Worm (Caenorhabditis elegans) whole organism, L3 larva: ENCODE results near the gene irld-42.

ENCODE experiments used
- egl-5 ChIP-seq: fragments of 150-350 bp; optimal IDR thresholded peaks from 2 replicates; lab custom pipeline; 2017; ENCODE audit warnings: missing biosample characterization, missing genetic modification reagents, missing genetic modification characterization, inconsistent platforms
- nhr-11 ChIP-seq: fragments of 150-350 bp; optimal IDR thresholded peaks from 2 replicates; lab custom pipeline; 2014; ENCODE audit warnings: missing biosample characterization, missing genetic modification characterization
- nhr-28 ChIP-seq: fragments of 150-350 bp; optimal IDR thresholded peaks from 2 replicates; lab custom pipeline; 2014; ENCODE audit warnings: missing biosample characterization, missing genetic modification characterization
- nhr-67 ChIP-seq: fragments of 150-350 bp; optimal IDR thresholded peaks from 2 replicates; lab custom pipeline; 2014; ENCODE audit warnings: missing biosample characterization, missing genetic modification characterization
- nhr-76 ChIP-seq: fragments of 150-350 bp; sonication (generic microtip); optimal IDR thresholded peaks from 5 replicates; lab custom pipeline; 2014; ENCODE audit warnings: missing biosample characterization, missing genetic modification characterization

Gene irld-42

DNA sequence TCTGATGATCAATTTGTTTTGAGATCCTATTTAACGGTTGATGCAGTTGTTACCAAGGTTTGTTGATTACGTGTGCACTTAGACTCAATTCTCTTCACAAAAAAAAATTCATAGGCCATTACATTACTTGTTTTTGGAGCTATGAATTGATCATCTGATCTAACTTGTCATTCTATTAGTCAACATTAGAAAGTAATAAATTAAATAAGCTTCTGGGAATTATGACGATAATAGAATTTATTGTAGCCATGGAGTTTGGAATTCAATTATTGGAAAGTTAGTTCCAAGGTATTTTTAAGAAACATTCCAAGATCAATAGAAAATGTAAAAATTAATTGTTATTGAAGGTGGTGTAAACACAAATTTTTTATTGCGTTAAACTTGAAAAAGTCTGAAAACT is 49.9 kb downstream of the irld-42 start:
- no peak for TF ChIP-seq nhr-76 (tag; lab: Kevin White, UChicago)
- no peak for TF ChIP-seq egl-5 (tag; lab: Kevin White, UChicago)
- no peak for TF ChIP-seq nhr-67

DNA sequence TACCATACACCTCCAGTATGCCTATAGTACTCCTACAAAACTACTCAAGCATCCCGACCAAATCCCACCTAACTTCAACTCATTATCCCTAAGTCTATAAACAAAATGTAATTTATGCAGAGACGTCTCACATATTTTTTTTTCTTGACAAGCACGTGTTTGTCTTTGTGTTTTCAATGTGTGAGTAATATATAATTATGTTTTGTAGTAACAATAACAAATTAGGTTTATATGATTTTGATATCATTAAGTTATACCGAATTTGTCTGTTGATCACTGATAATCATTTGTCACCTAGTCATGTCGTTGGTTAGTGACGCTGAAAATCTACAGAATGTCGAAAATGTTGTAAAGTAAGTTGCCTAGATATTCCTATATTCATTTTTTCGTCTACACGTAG is 51.6 kb downstream of the irld-42 start, which contains the start of gene srw-102:
TSS of gene srw-102 (plus strand) at position 301 of the 400 bp plus-strand sequence.
- no peak for TF ChIP-seq nhr-11 (tag; lab: Kevin White, UChicago)
- TF ChIP-seq nhr-28 (tag; lab: Kevin White, UChicago): no peak
